Fruit fly (Drosophila melanogaster) ovary, adult (tissue): Measurements from ENCODE around the gene Chc.
"Not testable (repeated sequence)": the region's sequence is repeated elsewhere in the genome, so short reads cannot be mapped to it uniquely, and the experiment has no call there.

Experiments
- CG17801 ChIP-seq: fragments of 200-800 bp; optimal IDR thresholded peaks from 2 replicates; lab custom pipeline; 2019; ENCODE audit warnings: missing biosample characterization, mild to moderate bottlenecking, missing genetic modification characterization, moderate library complexity; ENCODE audit not compliant: partially characterized antibody

The Chc gene

dm6 chrX:15807915-15808314 lies 27.4 kb downstream of the Chc start:
- TF ChIP-seq CG17801 (GFP tag; lab: Kevin White, UChicago) = no peak

- no peak for TF ChIP-seq CG17801 (GFP tag; lab: Kevin White, UChicago)
Observed at dm6 chrX:15805523-15805922, 29.8 kb downstream of the Chc start.

- no peak for TF ChIP-seq CG17801 (GFP tag; lab: Kevin White, UChicago)
Observed at dm6 chrX:15804790-15805189, 30.5 kb downstream of the Chc start.

dm6 chrX:15803764-15804563 lies 31.3 kb downstream of the Chc start, which contains the start of the genes PGRP-LE and sd:
Gene PGRP-LE (minus strand): TSS chrX:15803880.
Gene sd (plus strand): TSS chrX:15804370.
- TF ChIP-seq CG17801 (GFP tag; lab: Kevin White, UChicago) = no peak

- peak; percentile 6 for TF ChIP-seq CG17801 (GFP tag; lab: Kevin White, UChicago)
Observed at dm6 chrX:15802880-15803650, 32.2 kb downstream of the Chc start.

dm6 chrX:15799085-15799557 lies 36.2 kb downstream of the Chc start, which contains the start of the genes sordd2 and CG15602:
Gene sordd2 (minus strand): TSS chrX:15799162.
Gene CG15602 (plus strand): TSS chrX:15799426.
- TF ChIP-seq CG17801 (GFP tag; lab: Kevin White, UChicago) = not testable (repeated sequence)

dm6 chrX:15795951-15796443 lies 39.3 kb downstream of the Chc start, which contains the start of gene sordd1:
Gene sordd1 (minus strand): TSS chrX:15796028.
- not testable (repeated sequence) for TF ChIP-seq CG17801 (GFP tag; lab: Kevin White, UChicago)

- TF ChIP-seq CG17801 (GFP tag; lab: Kevin White, UChicago) = peak; percentile 28
Observed at dm6 chrX:15788235-15789187, 46.8 kb downstream of the Chc start, which contains the start of gene Rhp. Gene Rhp (plus strand): TSS chrX:15788897.

- TF ChIP-seq CG17801 (GFP tag; lab: Kevin White, UChicago) = no peak
Observed at dm6 chrX:15786242-15786641, 49.0 kb downstream of the Chc start.

- TF ChIP-seq CG17801 (GFP tag; lab: Kevin White, UChicago) = peak; percentile 25
Observed at dm6 chrX:15785429-15786239, 49.7 kb downstream of the Chc start, which contains the start of the genes Paf-AHalpha and mRpS30. Gene Paf-AHalpha (minus strand): TSS chrX:15785583. Gene mRpS30 (plus strand): TSS chrX:15786047.

dm6 chrX:15783610-15784009 lies 51.7 kb downstream of the Chc start, which contains the start of gene Efhc1.1:
Gene Efhc1.1 (minus strand): TSS chrX:15783710.
- no peak for TF ChIP-seq CG17801 (GFP tag; lab: Kevin White, UChicago)

dm6 chrX:15778846-15779245 lies 56.4 kb downstream of the Chc start, which contains the start of gene CG43673:
Gene CG43673 (plus strand): TSS chrX:15779146.
- no peak for TF ChIP-seq CG17801 (GFP tag; lab: Kevin White, UChicago)
